Worm (Caenorhabditis elegans) whole organism, mixed stage, embryonic: ENCODE measurements around the gene rab-28.
"Not testable (repeated sequence)": the region's sequence is repeated elsewhere in the genome, so short reads cannot be mapped to it uniquely, and the experiment has no call there.

Source experiments
- M03D4.4 ChIP-seq: sonication (generic microtip); optimal IDR thresholded peaks from 2 replicates; lab custom pipeline; 2017; ENCODE audit warnings: mild to moderate bottlenecking, missing genetic modification characterization, missing compliant biosample characterization
- bed-3 ChIP-seq: fragments of 200-800 bp; sonication (Bioruptor generic); optimal IDR thresholded peaks from 3 replicates; lab custom pipeline; 2018; ENCODE audit warnings: mild to moderate bottlenecking, missing genetic modification characterization, moderate library complexity, missing compliant biosample characterization
- blmp-1 ChIP-seq: fragments of 150-350 bp; optimal IDR thresholded peaks from 2 replicates; lab custom pipeline; 2014; ENCODE audit warnings: missing biosample characterization, missing genetic modification characterization
- ceh-39 ChIP-seq: fragments of 150-350 bp; optimal IDR thresholded peaks from 2 replicates; lab custom pipeline; 2014; ENCODE audit warnings: missing biosample characterization, missing genetic modification characterization
- ceh-43 ChIP-seq: fragments of 200-800 bp; sonication (Bioruptor generic); optimal IDR thresholded peaks from 2 replicates; lab custom pipeline; 2018; ENCODE audit warnings: mild to moderate bottlenecking, missing genetic modification characterization, moderate library complexity, missing compliant biosample characterization
- ceh-83 ChIP-seq: fragments of 200-800 bp; sonication (Bioruptor generic); optimal IDR thresholded peaks from 2 replicates; lab custom pipeline; 2018; ENCODE audit warnings: mild to moderate bottlenecking, missing genetic modification characterization, missing compliant biosample characterization
- ces-1 ChIP-seq: fragments of 150-350 bp; optimal IDR thresholded peaks from 2 replicates; lab custom pipeline; 2014; ENCODE audit warnings: missing biosample characterization, missing genetic modification reagents, missing genetic modification characterization
- drap-1 ChIP-seq: fragments of 200-800 bp; sonication (Bioruptor generic); optimal IDR thresholded peaks from 3 replicates; lab custom pipeline; 2018; ENCODE audit warnings: mild to moderate bottlenecking, missing genetic modification characterization, missing compliant biosample characterization
- elt-1 ChIP-seq: sonication (generic microtip); optimal IDR thresholded peaks from 2 replicates; lab custom pipeline; 2017; ENCODE audit warnings: missing genetic modification characterization, mild to moderate bottlenecking, missing compliant biosample characterization, antibody characterized with exemption, moderate library complexity, borderline replicate concordance; ENCODE audit not compliant: insufficient read depth
- flh-1 ChIP-seq: fragments of 200-800 bp; sonication (Bioruptor generic); optimal IDR thresholded peaks from 2 replicates; lab custom pipeline; 2018; ENCODE audit warnings: mild to moderate bottlenecking, missing genetic modification characterization, moderate library complexity, missing compliant biosample characterization
- hlh-1 ChIP-seq: fragments of 150-350 bp; optimal IDR thresholded peaks from 2 replicates; lab custom pipeline; 2014; ENCODE audit warnings: missing biosample characterization, missing genetic modification reagents, missing genetic modification characterization
- lin-13 ChIP-seq: fragments of 150-350 bp; optimal IDR thresholded peaks from 2 replicates; lab custom pipeline; 2014; ENCODE audit warnings: missing biosample characterization, missing genetic modification characterization
- lin-32 ChIP-seq: fragments of 200-800 bp; sonication (Bioruptor generic); optimal IDR thresholded peaks from 2 replicates; lab custom pipeline; 2018; ENCODE audit warnings: mild to moderate bottlenecking, missing genetic modification characterization, missing compliant biosample characterization
- lsy-2 ChIP-seq: fragments of 150-350 bp; optimal IDR thresholded peaks from 2 replicates; lab custom pipeline; 2014; ENCODE audit warnings: missing biosample characterization, missing genetic modification characterization
- mab-5 ChIP-seq: fragments of 150-350 bp; optimal IDR thresholded peaks from 2 replicates; lab custom pipeline; 2014; ENCODE audit warnings: missing biosample characterization, missing genetic modification characterization
- mep-1 ChIP-seq: fragments of 150-350 bp; optimal IDR thresholded peaks from 2 replicates; lab custom pipeline; 2017; ENCODE audit warnings: missing biosample characterization, missing genetic modification reagents, missing genetic modification characterization, inconsistent platforms
- nhr-12 ChIP-seq: fragments of 150-350 bp; optimal IDR thresholded peaks from 2 replicates; lab custom pipeline; 2014; ENCODE audit warnings: missing biosample characterization, missing genetic modification characterization
- nhr-2 ChIP-seq: fragments of 150-350 bp; optimal IDR thresholded peaks from 2 replicates; lab custom pipeline; 2014; ENCODE audit warnings: missing biosample characterization, missing genetic modification characterization
- nhr-237 ChIP-seq: fragments of 150-350 bp; optimal IDR thresholded peaks from 2 replicates; lab custom pipeline; 2014; ENCODE audit warnings: missing biosample characterization, missing genetic modification characterization
- nhr-28 ChIP-seq: fragments of 150-350 bp; optimal IDR thresholded peaks from 2 replicates; lab custom pipeline; 2014; ENCODE audit warnings: missing biosample characterization, missing genetic modification characterization
- nhr-76 ChIP-seq: sonication (generic microtip); optimal IDR thresholded peaks from 2 replicates; lab custom pipeline; 2017; ENCODE audit warnings: missing biosample characterization, missing genetic modification characterization
- pha-4 ChIP-seq: fragments of 150-350 bp; optimal IDR thresholded peaks from 2 replicates; lab custom pipeline; 2018; ENCODE audit warnings: missing biosample characterization, missing genetic modification reagents, missing genetic modification characterization
- snpc-4 ChIP-seq: fragments of 150-350 bp; optimal IDR thresholded peaks from 2 replicates; lab custom pipeline; 2014; ENCODE audit warnings: missing biosample characterization, missing genetic modification characterization
- sptf-1 ChIP-seq: sonication (generic microtip); optimal IDR thresholded peaks from 2 replicates; lab custom pipeline; 2017; ENCODE audit warnings: mild to moderate bottlenecking, missing genetic modification characterization, moderate library complexity, missing compliant biosample characterization
- unc-120 ChIP-seq: sonication (generic microtip); optimal IDR thresholded peaks from 2 replicates; lab custom pipeline; 2017; ENCODE audit warnings: missing genetic modification characterization, missing compliant biosample characterization; ENCODE audit not compliant: poor library complexity, severe bottlenecking
- zip-8 ChIP-seq: fragments of 150-350 bp; optimal IDR thresholded peaks from 2 replicates; lab custom pipeline; 2014; ENCODE audit warnings: missing biosample characterization, missing genetic modification characterization
- ztf-11 ChIP-seq: fragments of 150-350 bp; optimal IDR thresholded peaks from 2 replicates; lab custom pipeline; 2014; ENCODE audit warnings: missing biosample characterization, missing genetic modification characterization

Gene rab-28

DNA sequence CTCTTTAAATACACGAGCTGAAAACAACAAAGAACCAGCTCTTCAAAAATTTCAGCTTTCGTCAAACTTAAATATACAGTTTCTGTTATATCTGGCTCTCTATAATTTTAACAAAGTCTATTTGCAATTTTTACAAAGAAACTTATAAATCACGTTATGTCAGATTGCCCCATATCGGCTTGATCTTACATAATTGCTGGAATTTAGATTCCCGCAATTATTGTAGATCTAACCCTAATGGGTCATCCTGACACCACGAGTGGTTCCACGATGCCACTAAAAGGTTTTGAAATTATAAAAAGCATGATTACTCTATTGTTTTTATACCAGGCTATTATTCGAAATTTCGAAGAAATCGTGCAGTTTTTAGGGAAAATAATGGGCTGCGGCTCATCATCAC, 7.3 kb upstream of the rab-28 start, which contains the start of gene Y11D7A.8:
TSS of gene Y11D7A.8 (plus strand) at position 301 of the 400 bp plus-strand sequence.
- TF ChIP-seq lin-13 (tag; lab: Kevin White, UChicago) (no peak), drap-1 (GFP tag; lab: Kevin White, UChicago) (no peak)

DNA sequence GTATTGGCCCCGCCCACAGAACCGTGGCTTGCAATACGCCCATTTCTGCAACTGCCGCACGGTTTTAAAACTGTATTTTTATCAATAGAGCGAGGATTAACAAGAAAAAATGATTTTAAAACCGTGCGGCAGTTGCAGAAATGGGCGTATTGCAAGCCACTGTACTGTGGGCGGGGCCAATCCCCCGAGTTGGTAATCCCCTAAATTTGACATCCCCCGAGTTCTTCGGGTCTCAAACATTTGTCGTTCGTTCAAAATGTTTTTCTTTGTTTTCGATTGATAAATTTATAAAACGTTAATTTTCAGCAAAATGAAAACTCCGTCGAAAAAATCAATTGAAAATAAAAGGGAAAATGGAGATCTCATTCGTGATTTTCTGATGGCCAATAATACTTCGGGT, 5.4 kb upstream of the rab-28 start, which contains the start of gene Y11D7A.7:
TSS of gene Y11D7A.7 (plus strand) at position 301 of the 400 bp plus-strand sequence.
- TF ChIP-seq M03D4.4, ceh-39, nhr-2 (tag; lab: Kevin White, UChicago): not testable (repeated sequence)

DNA sequence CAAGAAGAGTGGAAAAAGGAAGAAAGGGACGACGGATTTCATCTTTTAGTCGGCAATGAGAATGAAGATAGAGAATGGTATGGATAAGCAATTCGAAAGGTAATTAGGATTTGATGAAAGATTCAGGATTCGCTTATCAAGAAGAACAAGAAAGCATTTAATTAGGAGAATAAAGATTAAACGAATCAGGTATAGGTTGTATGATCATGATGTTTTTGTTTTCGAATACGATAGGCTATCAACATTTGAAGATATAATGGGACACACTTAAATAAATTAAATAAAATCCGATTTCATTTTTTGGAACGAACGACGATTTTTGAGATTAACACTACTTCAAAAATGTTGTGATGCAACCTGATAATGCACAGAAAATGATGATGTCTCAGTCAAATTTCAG, 1.6 kb upstream of the rab-28 start, which contains the start of gene Y11D7A.5:
TSS of gene Y11D7A.5 (minus strand) at position 101 of the 400 bp plus-strand sequence.
- TF ChIP-seq ceh-83: no peak
- TF ChIP-seq M03D4.4 (tag; lab: Kevin White, UChicago): no peak
- no peak for TF ChIP-seq sptf-1
- no peak for TF ChIP-seq zip-8 (tag; lab: Kevin White, UChicago)
- TF ChIP-seq nhr-28 (tag; lab: Kevin White, UChicago): no peak
- no peak for TF ChIP-seq nhr-12

DNA sequence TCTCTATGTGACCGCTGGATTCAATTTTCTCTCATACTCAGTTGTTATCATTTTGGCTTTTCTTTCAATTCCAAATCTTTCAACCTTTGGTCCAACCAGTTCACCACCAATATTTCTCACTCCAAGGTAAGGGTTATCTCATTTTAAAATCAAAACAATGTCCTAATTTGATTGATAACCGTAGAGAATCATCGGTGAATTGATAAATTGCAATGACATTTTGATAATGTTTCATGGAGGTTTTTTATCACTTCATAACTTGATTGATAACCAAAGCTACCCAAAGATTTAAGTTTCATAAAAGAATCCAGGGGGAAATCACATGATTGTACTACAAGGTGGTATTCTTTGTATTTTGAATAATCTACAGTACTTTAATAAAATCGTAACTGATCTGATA, 4.7 kb downstream of the rab-28 start:
- TF ChIP-seq bed-3 (no peak), mab-5 (tag; lab: Kevin White, UChicago) (no peak), lsy-2 (tag; lab: Kevin White, UChicago) (no peak), hlh-1 (no peak), mep-1 (no peak), ces-1 (GFP tag; lab: Kevin White, UChicago) (no peak), lin-32 (GFP tag; lab: Kevin White, UChicago) (no peak)

DNA sequence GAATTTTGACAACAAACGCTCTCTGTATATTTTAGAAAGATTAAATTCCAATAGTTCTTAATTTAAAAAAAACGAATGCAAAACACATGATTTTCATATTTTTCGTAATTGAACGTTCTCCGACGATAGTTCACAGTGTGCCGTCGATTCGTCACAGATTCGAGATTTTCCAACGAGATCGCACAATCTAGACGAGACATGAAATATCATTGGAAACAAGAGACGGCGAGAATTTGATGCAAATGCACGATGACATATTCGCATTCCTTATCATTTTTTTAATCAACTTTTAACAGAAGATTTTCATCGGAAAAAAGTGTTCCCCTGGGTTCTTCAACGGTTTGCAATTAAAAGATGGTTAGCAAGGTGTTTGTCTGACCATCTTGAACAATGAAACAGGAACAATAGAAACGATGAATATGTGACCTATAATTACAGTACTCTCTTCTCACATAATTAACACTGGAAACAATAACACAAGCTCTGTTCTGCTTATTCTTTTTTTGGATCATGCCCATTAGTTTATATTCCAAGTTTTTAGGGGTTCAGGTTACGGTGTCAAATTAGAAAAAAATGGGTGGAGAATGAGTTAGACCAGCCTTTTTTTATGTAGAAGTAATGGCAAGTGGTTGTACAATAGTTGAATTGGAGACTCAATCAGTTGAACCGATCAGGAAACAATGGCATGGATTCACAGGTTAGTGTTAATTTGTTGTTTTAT, 11.2 kb downstream of the rab-28 start, which contains the start of gene Y11D7A.3:
TSS of gene Y11D7A.3 (plus strand) at position 671 of the 721 bp plus-strand sequence.
- TF ChIP-seq ztf-11 (tag; lab: Kevin White, UChicago): no peak
- TF ChIP-seq unc-120 (tag; lab: Kevin White, UChicago): no peak
- TF ChIP-seq hlh-1: no peak
- TF ChIP-seq nhr-76 (tag; lab: Kevin White, UChicago): no peak
- TF ChIP-seq snpc-4 (tag; lab: Kevin White, UChicago): no peak

DNA sequence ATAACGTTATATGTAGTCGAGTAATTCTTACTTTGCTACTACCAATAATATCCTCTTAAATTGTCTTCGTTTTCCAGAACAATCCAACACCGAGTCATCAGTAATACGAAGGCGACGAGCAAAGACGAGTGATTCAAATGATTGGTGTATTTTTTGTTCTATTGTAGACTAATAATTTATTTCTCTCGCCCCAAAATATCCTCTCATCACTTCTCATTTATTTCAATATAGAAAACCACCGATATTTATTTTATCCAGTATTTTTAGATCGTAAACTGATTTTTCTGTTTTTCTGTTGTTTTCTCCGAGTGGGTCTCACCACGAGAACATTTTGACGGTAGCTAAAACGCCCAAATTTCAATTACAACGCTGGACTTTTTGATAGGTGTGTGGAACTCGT, 16.2 kb downstream of the rab-28 start:
- TF ChIP-seq M03D4.4 (tag; lab: Kevin White, UChicago) (no peak), mep-1 (no peak), nhr-237 (tag; lab: Kevin White, UChicago) (no peak), ceh-83 (no peak), nhr-12 (no peak), ceh-39 (tag; lab: Kevin White, UChicago) (no peak), mab-5 (tag; lab: Kevin White, UChicago) (no peak), nhr-2 (tag; lab: Kevin White, UChicago) (no peak), blmp-1 (tag; lab: Kevin White, UChicago) (no peak), flh-1 (GFP tag; lab: Kevin White, UChicago) (no peak), sptf-1 (no peak), ceh-43 (GFP tag; lab: Kevin White, UChicago) (no peak), ztf-11 (tag; lab: Kevin White, UChicago) (no peak), pha-4 (tag; lab: Kevin White, UChicago) (no peak), elt-1 (tag; lab: Kevin White, UChicago) (no peak), nhr-76 (tag; lab: Kevin White, UChicago) (no peak), hlh-1 (no peak), ces-1 (GFP tag; lab: Kevin White, UChicago) (no peak)
- TF ChIP-seq, all 35 proteins: peak for 0
